Fruit fly (Drosophila melanogaster): ENCODE data around the gene CG31156.
A peak's percentile ranks its signal among the peaks of the same experiment; 100 is the strongest.

The CG31156 gene

dm6 chr3R:22616211-22616610 is 2.8 kb upstream of the CG31156 start, which contains the start of gene CG31161 (continued):
- TF ChIP-seq bbx (GFP tag; IDR thresholded peaks at IDR 0.05; ENCODE audit: partially characterized antibody): no peak

dm6 chr3R:22609185-22609584 is 4.3 kb downstream of the CG31156 start, which contains the start of gene CG13843:
TSS of gene CG13843 (plus strand) at chr3R:22609485.
- TF ChIP-seq hth (optimal IDR thresholded peaks at IDR 0.05) (no peak), CG3407 (GFP tag; optimal IDR thresholded peaks at IDR 0.05) (no peak), CG17186 (GFP tag; optimal IDR thresholded peaks at IDR 0.05) (no peak), B-H2 (GFP tag; optimal IDR thresholded peaks at IDR 0.05) (no peak), shn (GFP tag; optimal IDR thresholded peaks at IDR 0.05) (no peak)

dm6 chr3R:22602783-22603182 is 10.7 kb downstream of the CG31156 start:
- TF ChIP-seq Dfd (GFP tag; optimal IDR thresholded peaks at IDR 0.05) (peak in 1 of 2 experiments; percentile 23), nerfin-1 (tag; optimal IDR thresholded peaks at IDR 0.05) (no peak)

dm6 chr3R:22598759-22599158 is 14.7 kb downstream of the CG31156 start:
- TF ChIP-seq Rx (GFP tag; IDR thresholded peaks at IDR 0.05) (no peak), chinmo (GFP tag; IDR thresholded peaks at IDR 0.05; ENCODE audit: partially characterized antibody) (0 out of 4 replicates have a peak, but pooled peaks have one; percentile 31), CG10543 (GFP tag; optimal IDR thresholded peaks at IDR 0.05) (peak; percentile 62), ftz-f1 (GFP tag; optimal IDR thresholded peaks at IDR 0.05) (peak; percentile 61), CG31224 (GFP tag; IDR thresholded peaks at IDR 0.05) (no peak), esg (GFP tag; conservative IDR thresholded peaks at IDR 0.05) (no peak), sr (GFP tag; IDR thresholded peaks at IDR 0.05) (peak; percentile 93), sc (optimal IDR thresholded peaks at IDR 0.05) (no peak), sc (GFP tag; optimal IDR thresholded peaks at IDR 0.05) (no peak), hb (GFP tag; IDR thresholded peaks at IDR 0.05; ENCODE audit: partially characterized antibody) (0 out of 3 replicates have a peak, but pooled peaks have one; percentile 43), Ets65A (GFP tag) (peak; percentile 7), crol (GFP tag; IDR thresholded peaks at IDR 0.05) (0 out of 2 replicates have a peak, but pooled peaks have one; percentile 39), Med (GFP tag) (peak; percentile 1)

- TF ChIP-seq prd (optimal IDR thresholded peaks at IDR 0.05): no peak
- TF ChIP-seq prd (GFP tag; IDR thresholded peaks at IDR 0.05): peak; percentile 86
- TF ChIP-seq CG9797 (GFP tag; optimal IDR thresholded peaks at IDR 0.05): no peak
- TF ChIP-seq CG2678 (tag; optimal IDR thresholded peaks at IDR 0.05): peak; percentile 79
- TF ChIP-seq B-H2 (GFP tag; optimal IDR thresholded peaks at IDR 0.05): no peak
- peak; percentile 47 for TF ChIP-seq CG12659 (GFP tag; optimal IDR thresholded peaks at IDR 0.05)
- peak; percentile 28 for TF ChIP-seq fd64A (GFP tag; optimal IDR thresholded peaks at IDR 0.05)
- TF ChIP-seq ftz-f1 (GFP tag; optimal IDR thresholded peaks at IDR 0.05): no peak
- no peak for TF ChIP-seq CG42726 (GFP tag; IDR thresholded peaks at IDR 0.05; ENCODE audit: partially characterized antibody)
- peak; percentile 84 for TF ChIP-seq otp (GFP tag; IDR thresholded peaks at IDR 0.05)
- TF ChIP-seq CG17186 (GFP tag; optimal IDR thresholded peaks at IDR 0.05): peak; percentile 29
- peak; percentile 71 for TF ChIP-seq CG18599 (GFP tag; optimal IDR thresholded peaks at IDR 0.05)
- no peak for TF ChIP-seq BtbVII (GFP tag; optimal IDR thresholded peaks at IDR 0.05)
- peak; percentile 67 for TF ChIP-seq ind (GFP tag; optimal IDR thresholded peaks at IDR 0.05)
- TF ChIP-seq CG13624 (GFP tag; optimal IDR thresholded peaks at IDR 0.05): peak; percentile 0
- TF ChIP-seq CG32772 (GFP tag; IDR thresholded peaks at IDR 0.05): peak; percentile 84
- TF ChIP-seq CG5953 (GFP tag; IDR thresholded peaks at IDR 0.05): peak; percentile 87
- peak; percentile 75 for TF ChIP-seq H2.0 (GFP tag; IDR thresholded peaks at IDR 0.05)
- peak; percentile 34 for TF ChIP-seq trem (tag; optimal IDR thresholded peaks at IDR 0.05)
- TF ChIP-seq ci (GFP tag; IDR thresholded peaks at IDR 0.05): peak; percentile 94
- peak; percentile 57 for TF ChIP-seq CG33557 (GFP tag; optimal IDR thresholded peaks at IDR 0.05)
- TF ChIP-seq vvl (GFP tag; IDR thresholded peaks at IDR 0.05): peak; percentile 89
- TF ChIP-seq grn (GFP tag; optimal IDR thresholded peaks at IDR 0.05): no peak
- no peak for TF ChIP-seq Asciz (GFP tag; optimal IDR thresholded peaks at IDR 0.05)
- peak; percentile 52; the same call in 1 of the 3 replicates for TF ChIP-seq CG2889 (GFP tag; IDR thresholded peaks at IDR 0.05)
- TF ChIP-seq NFAT (GFP tag; IDR thresholded peaks at IDR 0.05): 0 out of 2 replicates have a peak, but pooled peaks have one; percentile 21
These were observed 16.0 kb downstream of the CG31156 start for dm6 chr3R:22597344-22597954.
